Worm (Caenorhabditis elegans): ENCODE measurements around the gene acl-9.

DNA sequence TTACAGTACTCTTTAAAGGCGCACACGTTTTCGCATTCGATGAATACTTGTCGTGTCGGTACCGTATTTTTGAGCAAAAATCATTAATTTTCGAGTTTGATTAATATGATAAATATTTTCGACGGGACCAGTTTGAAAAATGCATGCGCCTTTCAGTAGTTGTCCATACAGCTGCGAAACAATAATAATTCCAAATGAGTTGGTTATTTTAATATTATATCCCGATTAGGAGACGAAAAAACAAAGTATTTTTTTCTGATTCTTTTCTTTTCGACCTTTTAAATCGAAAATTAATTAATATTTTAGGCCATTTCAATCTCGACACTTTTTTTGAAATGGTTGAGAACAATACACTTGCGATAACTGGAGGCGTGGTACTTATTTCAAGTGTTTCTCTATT lies 14.4 kb upstream of the acl-9 start, which contains the start of gene T05H4.4:
- TF ChIP-seq ama-1 (optimal IDR thresholded peaks at IDR 0.05) (no peak), snpc-4 (tag; optimal IDR thresholded peaks at IDR 0.05) (no peak)

Measured in whole organism, L2 larva.